Worm (Caenorhabditis elegans) whole organism, L4/young adult: ENCODE measurements around the gene erd-2.1.

Experiments used
- W03F9.2 ChIP-seq: fragments of 150-350 bp; optimal IDR thresholded peaks from 2 replicates; lab custom pipeline; 2014; ENCODE audit warnings: missing biosample characterization, missing genetic modification characterization
- dao-5 ChIP-seq: sonication (generic microtip); optimal IDR thresholded peaks from 2 replicates; lab custom pipeline; 2016; ENCODE audit warnings: missing genotype, missing genetic modification characterization, moderate library complexity, missing compliant biosample characterization
- him-1 ChIP-seq: sonication (generic microtip); optimal IDR thresholded peaks from 2 replicates; lab custom pipeline; 2016; ENCODE audit warnings: missing genotype, missing genetic modification reagents, missing genetic modification characterization, missing compliant biosample characterization

DNA sequence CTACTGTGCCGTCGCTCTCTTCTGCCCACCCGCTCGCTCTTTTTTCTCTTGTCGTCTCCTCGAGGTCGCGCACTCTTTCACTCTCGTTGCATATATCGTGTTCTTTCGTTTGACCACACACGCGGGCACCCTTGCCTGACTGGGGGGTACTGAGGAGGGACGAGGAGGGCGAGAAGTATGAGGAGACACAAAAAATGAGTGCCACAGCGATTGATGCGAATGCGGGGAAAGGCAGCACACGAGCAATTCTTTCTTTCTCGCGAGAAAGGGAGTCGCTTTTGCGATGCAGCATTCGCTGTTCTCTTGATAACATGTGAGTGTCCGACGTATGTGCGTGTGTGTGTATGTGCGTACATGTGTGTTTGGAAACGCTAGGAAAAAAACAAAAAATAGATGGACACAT lies 29.9 kb upstream of the erd-2.1 start:
- no peak for TF ChIP-seq dao-5 (tag; lab: Kevin White, UChicago)
- peak; percentile 51 for TF ChIP-seq W03F9.2
- TF ChIP-seq him-1 (tag; lab: Kevin White, UChicago), result peak; percentile 93
